Fruit fly (Drosophila melanogaster): Measurements from ENCODE around the gene Med.

The Med gene

DNA sequence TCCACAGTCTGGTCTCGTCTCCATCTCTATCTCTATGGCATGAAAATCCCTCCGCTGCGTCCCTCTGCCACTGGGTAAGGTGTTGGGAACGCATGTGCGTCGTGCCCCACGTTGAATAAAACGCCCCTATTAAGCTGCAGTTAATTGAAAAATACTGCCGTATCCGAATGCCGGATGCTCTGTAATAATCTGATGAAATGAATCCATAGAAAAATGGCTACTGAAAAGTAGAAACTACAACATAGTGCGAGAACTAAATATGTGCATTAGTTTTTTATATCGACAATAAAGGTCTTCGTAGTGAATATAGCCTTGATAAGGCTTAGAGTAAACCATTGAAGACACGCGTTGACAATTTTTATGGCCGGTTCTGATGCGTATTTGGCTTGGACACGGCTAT lies 44.1 kb upstream of the Med start (continued):
- TF ChIP-seq grau (tag; optimal IDR thresholded peaks at IDR 0.05) = peak; percentile 39
- no peak for TF ChIP-seq Optix (GFP tag; IDR thresholded peaks at IDR 0.05)
- TF ChIP-seq Sox100B (GFP tag; optimal IDR thresholded peaks at IDR 0.05) = no peak
- TF ChIP-seq nom (GFP tag; optimal IDR thresholded peaks at IDR 0.05) = peak; percentile 30
- no peak for TF ChIP-seq CG13624 (GFP tag; optimal IDR thresholded peaks at IDR 0.05)
- TF ChIP-seq CG8388 (GFP tag; optimal IDR thresholded peaks at IDR 0.05) = peak; percentile 41
- TF ChIP-seq Fer3 (tag; optimal IDR thresholded peaks at IDR 0.05) = no peak
- no peak for TF ChIP-seq CG14965 (GFP tag; optimal IDR thresholded peaks at IDR 0.05; ENCODE audit: borderline replicate concordance)
- TF ChIP-seq CG8359 (GFP tag; optimal IDR thresholded peaks at IDR 0.05; ENCODE audit: borderline replicate concordance) = peak; percentile 4
- TF ChIP-seq CG2678 (tag; optimal IDR thresholded peaks at IDR 0.05) = no peak
- TF ChIP-seq hkb (optimal IDR thresholded peaks at IDR 0.05) = no peak
- TF ChIP-seq hkb (GFP tag; IDR thresholded peaks at IDR 0.05) = peak; percentile 68
- TF ChIP-seq CG32767 (GFP tag; IDR thresholded peaks at IDR 0.05) = peak; percentile 51; the same call in 1 of the 2 replicates
- no peak for TF ChIP-seq jumu (GFP tag; optimal IDR thresholded peaks at IDR 0.05)
- TF ChIP-seq vvl (GFP tag; IDR thresholded peaks at IDR 0.05) = peak; percentile 79
- peak; percentile 71; the same call in 1 of the 3 replicates for TF ChIP-seq gce (GFP tag; IDR thresholded peaks at IDR 0.05)
- no peak for TF ChIP-seq CG8478 (optimal IDR thresholded peaks at IDR 0.05)
- TF ChIP-seq Hand (GFP tag; optimal IDR thresholded peaks at IDR 0.05) = no peak
- TF ChIP-seq Neu2 (GFP tag; optimal IDR thresholded peaks at IDR 0.05; ENCODE audit: borderline replicate concordance) = no peak
- TF ChIP-seq fd96Cb (tag; optimal IDR thresholded peaks at IDR 0.05) = peak; percentile 68
- no peak for TF ChIP-seq CG6813 (GFP tag; optimal IDR thresholded peaks at IDR 0.05)
- TF ChIP-seq gcm2 (GFP tag; optimal IDR thresholded peaks at IDR 0.05) = no peak
- TF ChIP-seq scrt (GFP tag; optimal IDR thresholded peaks at IDR 0.05) = no peak
- TF ChIP-seq sima (GFP tag; optimal IDR thresholded peaks at IDR 0.05) = no peak
- TF ChIP-seq al (GFP tag; IDR thresholded peaks at IDR 0.05) = no peak
- TF ChIP-seq CG3407 (GFP tag; optimal IDR thresholded peaks at IDR 0.05) = peak; percentile 32
- no peak for TF ChIP-seq Lim3 (GFP tag; IDR thresholded peaks at IDR 0.05)
- TF ChIP-seq CG7839 (tag; optimal IDR thresholded peaks at IDR 0.05) = peak; percentile 72
- peak; percentile 64 for TF ChIP-seq dimm (GFP tag; IDR thresholded peaks at IDR 0.05)
- no peak for TF ChIP-seq ems (GFP tag; optimal IDR thresholded peaks at IDR 0.05)
- peak; percentile 14 for TF ChIP-seq CG4424 (GFP tag; optimal IDR thresholded peaks at IDR 0.05)
- 0 out of 3 replicates have a peak, but pooled peaks have one; percentile 13 for TF ChIP-seq CG11695 (GFP tag; IDR thresholded peaks at IDR 0.05)
- peak; percentile 63; the same call in 1 of the 2 replicates for TF ChIP-seq sens-2 (GFP tag; IDR thresholded peaks at IDR 0.05)
- TF ChIP-seq CG6254 (GFP tag; optimal IDR thresholded peaks at IDR 0.05) = no peak
- no peak for TF ChIP-seq CG11456 (GFP tag; IDR thresholded peaks at IDR 0.05)
- TF ChIP-seq CG1233 (GFP tag; optimal IDR thresholded peaks at IDR 0.05) = peak; percentile 34
- peak; percentile 50; the same call in 1 of the 2 replicates for TF ChIP-seq CG5953 (GFP tag; IDR thresholded peaks at IDR 0.05)
- peak; percentile 96 for TF ChIP-seq D19A (tag; optimal IDR thresholded peaks at IDR 0.05)
- TF ChIP-seq CG6689 (GFP tag; IDR thresholded peaks at IDR 0.05) = peak; percentile 76
- peak; percentile 52 for TF ChIP-seq Sox102F (GFP tag; optimal IDR thresholded peaks at IDR 0.05)
- no peak for TF ChIP-seq knrl (GFP tag; IDR thresholded peaks at IDR 0.05; ENCODE audit: partially characterized antibody)
- TF ChIP-seq CG6791 (GFP tag; IDR thresholded peaks at IDR 0.05; ENCODE audit: partially characterized antibody) = no peak
- peak; percentile 40 for TF ChIP-seq Hr3 (GFP tag; optimal IDR thresholded peaks at IDR 0.05)
- TF ChIP-seq CG2116 (GFP tag; optimal IDR thresholded peaks at IDR 0.05) = no peak
- peak; percentile 28 for TF ChIP-seq nerfin-1 (tag; optimal IDR thresholded peaks at IDR 0.05)
- no peak for TF ChIP-seq pita (GFP tag; optimal IDR thresholded peaks at IDR 0.05)
- peak; percentile 6 for TF ChIP-seq tin (GFP tag; optimal IDR thresholded peaks at IDR 0.05)
- no peak for TF ChIP-seq CG17568 (GFP tag; optimal IDR thresholded peaks at IDR 0.05)
- no peak for TF ChIP-seq CG13287 (GFP tag; IDR thresholded peaks at IDR 0.05; ENCODE audit: partially characterized antibody)
- no peak for TF ChIP-seq BEAF-32 (GFP tag; optimal IDR thresholded peaks at IDR 0.05)
- no peak for TF ChIP-seq GATAe (GFP tag; conservative IDR thresholded peaks at IDR 0.05)
